Fruit fly (Drosophila melanogaster) whole organism, pupa: ENCODE data around the gene CSN5.
A peak's percentile ranks its signal among the peaks of the same experiment; 100 is the strongest.

Source experiments
- CG10348 ChIP-seq: fragments of 200-800 bp; sonication (Bioruptor generic); IDR thresholded peaks from 2 replicates; pipeline ENCODE4 v1.3.6; 2022; ENCODE audit warnings: missing biosample characterization, missing genetic modification characterization
- CG12605 ChIP-seq: fragments of 200-800 bp; sonication (Bioruptor generic); IDR thresholded peaks from 2 replicates; pipeline ENCODE4 v1.3.6; 2022; ENCODE audit warnings: missing biosample characterization, missing genetic modification characterization
- CG13204 ChIP-seq: fragments of 200-800 bp; sonication (Bioruptor generic); optimal IDR thresholded peaks from 2 replicates; lab custom pipeline; 2018; ENCODE audit warnings: missing biosample characterization, mild to moderate bottlenecking, missing genetic modification characterization, moderate library complexity
- CG14655 ChIP-seq: fragments of 200-800 bp; sonication (Bioruptor generic); optimal IDR thresholded peaks from 3 replicates; lab custom pipeline; 2017; ENCODE audit warnings: mild to moderate bottlenecking, missing biosample characterization, missing genetic modification reagents, missing genetic modification characterization
- CG15710 ChIP-seq: fragments of 200-800 bp; sonication (Bioruptor generic); optimal IDR thresholded peaks from 2 replicates; lab custom pipeline; 2018; ENCODE audit warnings: missing biosample characterization, mild to moderate bottlenecking, missing genetic modification characterization, moderate library complexity
- CG17806 ChIP-seq: fragments of 200-800 bp; sonication (Bioruptor generic); optimal IDR thresholded peaks from 2 replicates; lab custom pipeline; 2018; ENCODE audit warnings: missing biosample characterization, mild to moderate bottlenecking, missing genetic modification characterization, moderate library complexity
- CG32121 ChIP-seq: fragments of 200-800 bp; sonication (Bioruptor generic); IDR thresholded peaks from 2 replicates; pipeline ENCODE4 v1.3.6; 2022; ENCODE audit warnings: missing biosample characterization, missing genetic modification characterization
- CG34367 ChIP-seq: fragments of 200-800 bp; sonication (Bioruptor generic); optimal IDR thresholded peaks from 2 replicates; lab custom pipeline; 2018; ENCODE audit warnings: missing biosample characterization, mild to moderate bottlenecking, missing genetic modification characterization
- CG4496 ChIP-seq: fragments of 200-800 bp; sonication (Bioruptor generic); IDR thresholded peaks from 3 replicates; pipeline ENCODE4 v1.3.6; 2022; ENCODE audit warnings: missing biosample characterization, missing genetic modification characterization
- CG8159 ChIP-seq: fragments of 200-800 bp; sonication (Bioruptor generic); optimal IDR thresholded peaks from 3 replicates; lab custom pipeline; 2018; ENCODE audit warnings: missing biosample characterization, mild to moderate bottlenecking, missing genetic modification characterization, moderate library complexity
- CG8301 ChIP-seq: fragments of 200-800 bp; sonication (Bioruptor generic); optimal IDR thresholded peaks from 2 replicates; lab custom pipeline; 2018; ENCODE audit warnings: missing biosample characterization, mild to moderate bottlenecking, missing genetic modification characterization
- CG9948 ChIP-seq: fragments of 200-800 bp; sonication (Bioruptor generic); optimal IDR thresholded peaks from 2 replicates; lab custom pipeline; 2018; ENCODE audit warnings: missing biosample characterization, mild to moderate bottlenecking, missing genetic modification characterization, moderate library complexity
- D1 ChIP-seq: fragments of 200-800 bp; sonication (Bioruptor generic); optimal IDR thresholded peaks from 2 replicates; lab custom pipeline; 2018; ENCODE audit warnings: missing biosample characterization, mild to moderate bottlenecking, missing genetic modification characterization, moderate library complexity
- EcR ChIP-seq: fragments of 200-800 bp; sonication (Bioruptor generic); optimal IDR thresholded peaks from 3 replicates; lab custom pipeline; 2019; ENCODE audit warnings: missing biosample characterization, missing genetic modification characterization, mild to moderate bottlenecking, moderate library complexity, missing genetic modification reagents
- Ets98B ChIP-seq: fragments of 200-800 bp; sonication (Bioruptor generic); IDR thresholded peaks from 2 replicates; pipeline ENCODE4 v1.3.6; 2022; ENCODE audit warnings: missing biosample characterization, missing genetic modification characterization
- Pif1A ChIP-seq: fragments of 200-800 bp; sonication (Bioruptor generic); optimal IDR thresholded peaks from 3 replicates; lab custom pipeline; 2016; ENCODE audit warnings: missing biosample characterization, missing genetic modification characterization
- Pif1B ChIP-seq: fragments of 200-800 bp; sonication (Bioruptor generic); optimal IDR thresholded peaks from 3 replicates; lab custom pipeline; 2016; ENCODE audit warnings: missing biosample characterization, missing genetic modification characterization
- Snoo ChIP-seq: fragments of 200-800 bp; sonication (Bioruptor generic); optimal IDR thresholded peaks from 3 replicates; lab custom pipeline; 2017; ENCODE audit warnings: missing biosample characterization, mild to moderate bottlenecking, missing genetic modification characterization, inconsistent platforms
- fd96Ca ChIP-seq: fragments of 200-800 bp; sonication (Bioruptor generic); IDR thresholded peaks from 3 replicates; pipeline ENCODE4 v1.3.6; 2022; ENCODE audit warnings: missing biosample characterization, missing genetic modification characterization
- gl ChIP-seq: fragments of 200-800 bp; sonication (Bioruptor generic); optimal IDR thresholded peaks from 2 replicates; lab custom pipeline; 2018; ENCODE audit warnings: missing biosample characterization, mild to moderate bottlenecking, missing genetic modification characterization
- rn ChIP-seq: fragments of 200-800 bp; sonication (Bioruptor generic); IDR thresholded peaks from 2 replicates; pipeline ENCODE4 v1.3.6; 2022; ENCODE audit warnings: missing biosample characterization, missing genetic modification characterization

CSN5 gene

dm6 chr3R:16469501-16470263 lies at the start of gene CSN5, which contains the start of gene CG42232:
CSN5 (plus strand) TSS chr3R:16470099.
CG42232 (minus strand) TSS chr3R:16469663.
- no peak for TF ChIP-seq CG8159 (tag; lab: Kevin White, UChicago)
- no peak for TF ChIP-seq gl (tag; lab: Kevin White, UChicago)
- TF ChIP-seq Snoo, result no peak
- no peak for TF ChIP-seq CG9948 (tag; lab: Kevin White, UChicago)
- no peak for TF ChIP-seq CG8301 (tag; lab: Kevin White, UChicago)
- no peak for TF ChIP-seq rn (GFP tag; lab: Robert Waterston, UW)
- no peak for TF ChIP-seq EcR (GFP tag; lab: Kevin White, UChicago)
- no peak for TF ChIP-seq CG15710 (tag; lab: Kevin White, UChicago)
- no peak for TF ChIP-seq CG10348 (GFP tag; lab: Robert Waterston, UW)
- TF ChIP-seq CG17806 (tag; lab: Kevin White, UChicago), result no peak
- no peak for TF ChIP-seq CG34367 (tag; lab: Kevin White, UChicago)
- TF ChIP-seq CG32121 (GFP tag; lab: Robert Waterston, UW), result no peak
- no peak for TF ChIP-seq fd96Ca (GFP tag; lab: Robert Waterston, UW)
- TF ChIP-seq CG12605, result no peak
- TF ChIP-seq CG4496 (GFP tag; lab: Robert Waterston, UW), result no peak
- TF ChIP-seq D1 (tag; lab: Kevin White, UChicago), result no peak

DNA sequence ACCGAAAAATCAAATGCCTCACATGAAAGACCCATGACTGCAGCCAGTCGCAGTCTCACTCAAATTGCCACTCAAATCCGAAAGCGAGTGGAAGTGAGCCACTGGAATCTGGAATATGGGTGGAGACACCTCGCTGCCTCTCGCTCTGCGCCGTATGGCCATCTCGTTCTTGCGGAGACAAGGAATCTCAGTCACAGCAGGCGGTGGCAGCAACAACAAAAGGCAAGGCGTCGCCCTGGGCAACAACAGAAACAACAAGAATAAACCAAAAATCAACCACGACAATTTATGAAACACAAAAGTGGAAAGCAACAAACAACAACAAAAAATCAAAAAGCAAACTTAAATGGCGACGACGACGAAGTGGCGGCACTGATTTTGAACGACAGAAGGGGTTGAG lies 46.6 kb upstream of the CSN5 start:
- TF ChIP-seq CG4496 (GFP tag; lab: Robert Waterston, UW) (peak; percentile 59; the same call in 1 of the 3 replicates), CG15710 (tag; lab: Kevin White, UChicago) (peak; percentile 3), EcR (GFP tag; lab: Kevin White, UChicago) (no peak), CG8159 (tag; lab: Kevin White, UChicago) (peak; percentile 25), CG8301 (tag; lab: Kevin White, UChicago) (no peak), fd96Ca (GFP tag; lab: Robert Waterston, UW) (no peak), rn (GFP tag; lab: Robert Waterston, UW) (no peak), CG13204 (GFP tag; lab: Kevin White, UChicago) (peak; percentile 37), CG32121 (GFP tag; lab: Robert Waterston, UW) (no peak), gl (tag; lab: Kevin White, UChicago) (peak; percentile 55), D1 (tag; lab: Kevin White, UChicago) (no peak), CG9948 (tag; lab: Kevin White, UChicago) (no peak), CG34367 (tag; lab: Kevin White, UChicago) (peak; percentile 10), CG12605 (peak; percentile 17; the same call in 1 of the 2 replicates), CG10348 (GFP tag; lab: Robert Waterston, UW) (no peak)

- TF ChIP-seq CG10348 (GFP tag; lab: Robert Waterston, UW) (no peak), D1 (tag; lab: Kevin White, UChicago) (no peak), Pif1A (GFP tag; lab: Kevin White, UChicago) (no peak), CG4496 (GFP tag; lab: Robert Waterston, UW) (no peak), EcR (GFP tag; lab: Kevin White, UChicago) (no peak), CG34367 (tag; lab: Kevin White, UChicago) (no peak), CG9948 (tag; lab: Kevin White, UChicago) (no peak), CG13204 (GFP tag; lab: Kevin White, UChicago) (no peak), rn (GFP tag; lab: Robert Waterston, UW) (no peak), fd96Ca (GFP tag; lab: Robert Waterston, UW) (no peak), gl (tag; lab: Kevin White, UChicago) (no peak), Snoo (no peak)
Measured at dm6 chr3R:16427520-16427919, 42.4 kb upstream of the CSN5 start.

dm6 chr3R:16430381-16430780 lies 39.5 kb upstream of the CSN5 start, which contains the start of gene CG31279:
CG31279 (plus strand) TSS chr3R:16430681.
- TF ChIP-seq CG9948 (tag; lab: Kevin White, UChicago), result no peak
- TF ChIP-seq CG10348 (GFP tag; lab: Robert Waterston, UW), result no peak
- TF ChIP-seq CG32121 (GFP tag; lab: Robert Waterston, UW), result no peak
- no peak for TF ChIP-seq CG14655 (GFP tag; lab: Kevin White, UChicago)
- TF ChIP-seq D1 (tag; lab: Kevin White, UChicago), result no peak
- no peak for TF ChIP-seq CG4496 (GFP tag; lab: Robert Waterston, UW)
- TF ChIP-seq CG15710 (tag; lab: Kevin White, UChicago), result no peak
- TF ChIP-seq CG8301 (tag; lab: Kevin White, UChicago), result no peak
- TF ChIP-seq CG17806 (tag; lab: Kevin White, UChicago), result no peak
- TF ChIP-seq CG12605, result no peak
- TF ChIP-seq CG13204 (GFP tag; lab: Kevin White, UChicago), result no peak
- no peak for TF ChIP-seq Ets98B
- TF ChIP-seq, all 21 proteins: peak for 0

dm6 chr3R:16431707-16432106 lies 38.2 kb upstream of the CSN5 start:
- TF ChIP-seq Ets98B, result no peak; the same call in 1 of the 2 replicates
- TF ChIP-seq CG4496 (GFP tag; lab: Robert Waterston, UW), result peak; percentile 39; the same call in 1 of the 3 replicates
- TF ChIP-seq Pif1A (GFP tag; lab: Kevin White, UChicago), result no peak
- TF ChIP-seq EcR (GFP tag; lab: Kevin White, UChicago), result no peak
- peak; percentile 9 for TF ChIP-seq CG8159 (tag; lab: Kevin White, UChicago)
- TF ChIP-seq rn (GFP tag; lab: Robert Waterston, UW), result no peak
- TF ChIP-seq CG17806 (tag; lab: Kevin White, UChicago), result no peak
- TF ChIP-seq fd96Ca (GFP tag; lab: Robert Waterston, UW), result no peak
- TF ChIP-seq CG13204 (GFP tag; lab: Kevin White, UChicago), result no peak
- TF ChIP-seq Snoo, result peak; percentile 1
- TF ChIP-seq gl (tag; lab: Kevin White, UChicago), result no peak
- TF ChIP-seq CG15710 (tag; lab: Kevin White, UChicago), result no peak
- TF ChIP-seq CG9948 (tag; lab: Kevin White, UChicago), result no peak
- no peak for TF ChIP-seq D1 (tag; lab: Kevin White, UChicago)
- TF ChIP-seq CG8301 (tag; lab: Kevin White, UChicago), result no peak
- no peak for TF ChIP-seq Pif1B (GFP tag; lab: Kevin White, UChicago)
- TF ChIP-seq, all 21 proteins: peak for 3
